Worm (Caenorhabditis elegans) whole organism, young adult: Measurements from ENCODE around the gene B0252.5.

ENCODE experiments used
- ama-1 ChIP-seq, 3 experiments: fragments of 150-350 bp in 1 of 3; sonication (generic microtip) in 2 of 3; optimal IDR thresholded peaks; 2 replicates each; lab custom pipeline; 2014 to 2018; ENCODE audit warnings: missing biosample characterization in 2 of 3, missing genetic modification characterization in 2 of 3, missing genetic modification reagents in 2 of 3
- athp-1 ChIP-seq: sonication (generic microtip); optimal IDR thresholded peaks from 2 replicates; lab custom pipeline; 2017; ENCODE audit warnings: mild to moderate bottlenecking, missing genetic modification characterization, missing compliant biosample characterization
- bed-1 ChIP-seq: fragments of 200-800 bp; sonication (Bioruptor generic); IDR thresholded peaks from 2 replicates; pipeline ENCODE4 v1.3.6; 2022; ENCODE audit warnings: missing genetic modification reagents, missing genetic modification characterization, missing compliant biosample characterization
- cebp-1 ChIP-seq, 2 experiments: fragments of 200-800 bp in 1 of 2; sonication (Bioruptor generic) in 1 of 2; sonication (generic microtip) in 1 of 2; IDR thresholded peaks in 1 of 2; optimal IDR thresholded peaks in 1 of 2; 2 replicates each; pipeline versions ENCODE4 v1.3.6 to Lab custom; 2017 to 2022; ENCODE audit warnings: missing compliant biosample characterization in 2 of 2, missing genetic modification characterization in 2 of 2, mild to moderate bottlenecking in 1 of 2, missing genetic modification reagents in 1 of 2, moderate library complexity in 1 of 2
- dpl-1 ChIP-seq: fragments of 150-350 bp; optimal IDR thresholded peaks from 2 replicates; lab custom pipeline; 2014; ENCODE audit warnings: missing biosample characterization, missing genetic modification reagents, missing genetic modification characterization
- egl-18 ChIP-seq: fragments of 200-800 bp; sonication (Bioruptor generic); IDR thresholded peaks from 2 replicates; pipeline ENCODE4 v1.3.6; 2022; ENCODE audit warnings: missing genetic modification reagents, missing genetic modification characterization, missing compliant biosample characterization
- lag-1 ChIP-seq: fragments of 200-800 bp; sonication (Bioruptor generic); IDR thresholded peaks from 2 replicates; pipeline ENCODE4 v1.3.6; 2022; ENCODE audit warnings: missing genetic modification reagents, missing genetic modification characterization, missing compliant biosample characterization
- lin-26 ChIP-seq: fragments of 200-800 bp; sonication (Bioruptor generic); IDR thresholded peaks from 2 replicates; pipeline ENCODE4 v1.3.6; 2022; ENCODE audit warnings: missing genetic modification reagents, missing genetic modification characterization, missing compliant biosample characterization
- nfya-1 ChIP-seq: sonication (generic microtip); optimal IDR thresholded peaks from 2 replicates; lab custom pipeline; 2017; ENCODE audit warnings: antibody characterized with exemption, missing compliant biosample characterization, missing genetic modification characterization, borderline replicate concordance; ENCODE audit not compliant: insufficient read depth
- nhr-27 ChIP-seq: fragments of 200-800 bp; sonication (Bioruptor generic); optimal IDR thresholded peaks from 2 replicates; lab custom pipeline; 2018; ENCODE audit warnings: mild to moderate bottlenecking, missing genetic modification characterization, moderate library complexity, missing compliant biosample characterization
- sea-2 ChIP-seq: fragments of 200-800 bp; sonication (Bioruptor generic); IDR thresholded peaks from 2 replicates; pipeline ENCODE4 v1.3.6; 2022; ENCODE audit warnings: missing genetic modification characterization, missing compliant biosample characterization
- snpc-4 ChIP-seq, 5 experiments: fragments of 150-350 bp in 1 of 5; sonication (generic microtip) in 4 of 5; optimal IDR thresholded peaks; 2 replicates each; lab custom pipeline; 2014 to 2018; ENCODE audit warnings: missing genetic modification characterization in 5 of 5, missing biosample characterization in 3 of 5, antibody characterized with exemption in 2 of 5, mild to moderate bottlenecking in 2 of 5, missing compliant biosample characterization in 2 of 5, missing genotype in 2 of 5, moderate library complexity in 2 of 5, missing genetic modification reagents in 1 of 5
- zfh-2 ChIP-seq: fragments of 200-800 bp; sonication (Bioruptor generic); conservative IDR thresholded peaks from 2 replicates; pipeline ENCODE4 v1.3.6; 2022; ENCODE audit warnings: missing genetic modification reagents, missing genetic modification characterization, missing compliant biosample characterization

- TF ChIP-seq sea-2 (GFP tag; lab: Robert Waterston, UW) (no peak), nhr-27 (tag; lab: Kevin White, UChicago) (no peak), snpc-4 (GFP tag; optimal IDR thresholded peaks at IDR 0.05; lab: Kevin White, UChicago) (no peak), snpc-4 (tag; optimal IDR thresholded peaks at IDR 0.05; lab: Kevin White, UChicago) (no peak), lag-1 (no peak), bed-1 (no peak), nfya-1 (tag; lab: Kevin White, UChicago) (no peak), lin-26 (GFP tag; lab: Robert Waterston, UW) (no peak), ama-1 (optimal IDR thresholded peaks at IDR 0.05; lab: Kevin White, UChicago) (peak; percentile 88), ama-1 (GFP tag; optimal IDR thresholded peaks at IDR 0.05; lab: Kevin White, UChicago) (no peak), dpl-1 (GFP tag; lab: Kevin White, UChicago) (no peak), zfh-2 (GFP tag; lab: Robert Waterston, UW) (no peak), athp-1 (tag; lab: Kevin White, UChicago) (no peak), cebp-1 (GFP tag; IDR thresholded peaks at IDR 0.05; lab: Robert Waterston, UW) (no peak), cebp-1 (tag; optimal IDR thresholded peaks at IDR 0.05; lab: Kevin White, UChicago) (peak; percentile 1), egl-18 (GFP tag; lab: Robert Waterston, UW) (no peak)
These were observed 28.6 kb downstream of the B0252.5 start, which contains the start of gene acer-1 for ce11 chrII:6890095-6890494.
